Worm (Caenorhabditis elegans) whole organism, young adult: ENCODE data around the gene B0280.7.
A peak's percentile ranks its signal among the peaks of the same experiment; 100 is the strongest.

Experiments
- B0019.2 ChIP-seq: fragments of 200-800 bp; sonication (Bioruptor generic); conservative IDR thresholded peaks from 2 replicates; pipeline ENCODE4 v1.3.6; 2022; ENCODE audit warnings: missing genetic modification reagents, missing genetic modification characterization, missing compliant biosample characterization
- C06A6.2 ChIP-seq: fragments of 200-800 bp; sonication (Bioruptor generic); conservative IDR thresholded peaks from 2 replicates; pipeline ENCODE4 v1.3.6; 2022; ENCODE audit warnings: missing genetic modification characterization, missing compliant biosample characterization
- D2030.7 ChIP-seq: fragments of 200-800 bp; sonication (Bioruptor generic); IDR thresholded peaks from 2 replicates; pipeline ENCODE4 v1.3.6; 2022; ENCODE audit warnings: missing genetic modification reagents, missing genetic modification characterization, missing compliant biosample characterization
- F23B12.7 ChIP-seq: sonication (generic microtip); optimal IDR thresholded peaks from 2 replicates; lab custom pipeline; 2017; ENCODE audit warnings: missing genetic modification characterization, mild to moderate bottlenecking, missing compliant biosample characterization, antibody characterized with exemption, moderate library complexity; ENCODE audit not compliant: insufficient read depth
- F33H1.4 ChIP-seq: fragments of 200-800 bp; sonication (Bioruptor generic); IDR thresholded peaks from 2 replicates; pipeline ENCODE4 v1.3.6; 2022; ENCODE audit warnings: missing genetic modification reagents, missing genetic modification characterization, missing compliant biosample characterization
- F39B2.1 ChIP-seq: fragments of 200-800 bp; sonication (Bioruptor generic); IDR thresholded peaks from 2 replicates; pipeline ENCODE4 v1.3.6; 2022; ENCODE audit warnings: missing genetic modification reagents, missing genetic modification characterization, missing compliant biosample characterization
- F49E8.2 ChIP-seq: sonication (generic microtip); optimal IDR thresholded peaks from 3 replicates; lab custom pipeline; 2017; ENCODE audit warnings: missing genetic modification characterization, mild to moderate bottlenecking, missing compliant biosample characterization, antibody characterized with exemption, moderate library complexity; ENCODE audit not compliant: insufficient read depth
- F57C9.4 ChIP-seq: sonication (generic microtip); optimal IDR thresholded peaks from 2 replicates; lab custom pipeline; 2017; ENCODE audit warnings: mild to moderate bottlenecking, missing genetic modification characterization, missing compliant biosample characterization
- Y95B8A.8 ChIP-seq: fragments of 200-800 bp; sonication (Bioruptor generic); IDR thresholded peaks from 2 replicates; pipeline ENCODE4 v1.3.6; 2022; ENCODE audit warnings: missing genetic modification reagents, missing genetic modification characterization, missing compliant biosample characterization
- ZK185.1 ChIP-seq: sonication (generic microtip); optimal IDR thresholded peaks from 2 replicates; lab custom pipeline; 2016; ENCODE audit warnings: mild to moderate bottlenecking, missing genetic modification characterization, missing compliant biosample characterization; ENCODE audit not compliant: poor library complexity, severe bottlenecking
- aptf-3 ChIP-seq: fragments of 200-800 bp; sonication (Bioruptor generic); IDR thresholded peaks from 2 replicates; pipeline ENCODE4 v1.3.6; 2022; ENCODE audit warnings: missing genetic modification characterization, missing compliant biosample characterization
- atf-7 ChIP-seq: sonication (generic microtip); optimal IDR thresholded peaks from 2 replicates; lab custom pipeline; 2017; ENCODE audit warnings: mild to moderate bottlenecking, missing genetic modification characterization, missing compliant biosample characterization
- ccch-3 ChIP-seq: fragments of 200-800 bp; sonication (Bioruptor generic); optimal IDR thresholded peaks from 2 replicates; lab custom pipeline; 2018; ENCODE audit warnings: mild to moderate bottlenecking, missing genetic modification characterization, missing compliant biosample characterization
- chd-7 ChIP-seq: sonication (generic microtip); optimal IDR thresholded peaks from 2 replicates; lab custom pipeline; 2016; ENCODE audit warnings: mild to moderate bottlenecking, missing genetic modification characterization, moderate library complexity, missing compliant biosample characterization
- dox-1 ChIP-seq: fragments of 200-800 bp; sonication (Bioruptor generic); IDR thresholded peaks from 2 replicates; pipeline ENCODE4 v1.3.6; 2022; ENCODE audit warnings: missing genetic modification reagents, missing genetic modification characterization, missing compliant biosample characterization
- dpl-1 ChIP-seq: fragments of 150-350 bp; optimal IDR thresholded peaks from 2 replicates; lab custom pipeline; 2014; ENCODE audit warnings: missing biosample characterization, missing genetic modification reagents, missing genetic modification characterization
- efl-1 ChIP-seq: fragments of 150-350 bp; optimal IDR thresholded peaks from 2 replicates; lab custom pipeline; 2014; ENCODE audit warnings: missing biosample characterization, missing genetic modification reagents, missing genetic modification characterization
- egl-44 ChIP-seq: fragments of 200-800 bp; sonication (Bioruptor generic); IDR thresholded peaks from 2 replicates; pipeline ENCODE4 v1.3.6; 2022; ENCODE audit warnings: missing genetic modification reagents, missing genetic modification characterization, missing compliant biosample characterization
- him-1 ChIP-seq: sonication (generic microtip); optimal IDR thresholded peaks from 2 replicates; lab custom pipeline; 2016; ENCODE audit warnings: missing genotype, missing genetic modification reagents, missing genetic modification characterization, missing compliant biosample characterization
- hrde-1 ChIP-seq: sonication (generic microtip); optimal IDR thresholded peaks from 2 replicates; lab custom pipeline; 2016; ENCODE audit warnings: missing genetic modification characterization, mild to moderate bottlenecking, missing compliant biosample characterization, moderate library complexity, missing genotype, missing genetic modification reagents, borderline replicate concordance
- hsf-1 ChIP-seq: fragments of 200-800 bp; sonication (Bioruptor generic); IDR thresholded peaks from 2 replicates; pipeline ENCODE4 v1.3.6; 2022; ENCODE audit warnings: missing genetic modification reagents, missing genetic modification characterization, missing compliant biosample characterization
- lin-54 ChIP-seq: fragments of 200-800 bp; sonication (Bioruptor generic); optimal IDR thresholded peaks from 2 replicates; lab custom pipeline; 2018; ENCODE audit warnings: mild to moderate bottlenecking, missing genetic modification characterization, missing compliant biosample characterization
- lsl-1 ChIP-seq: fragments of 200-800 bp; sonication (Bioruptor generic); optimal IDR thresholded peaks from 2 replicates; lab custom pipeline; 2018; ENCODE audit warnings: mild to moderate bottlenecking, missing genetic modification characterization, moderate library complexity, missing compliant biosample characterization
- lsy-27 ChIP-seq: sonication (generic microtip); optimal IDR thresholded peaks from 2 replicates; lab custom pipeline; 2017; ENCODE audit warnings: missing genetic modification characterization, mild to moderate bottlenecking, missing compliant biosample characterization, antibody characterized with exemption, missing genotype, borderline replicate concordance; ENCODE audit not compliant: insufficient read depth
- madf-10 ChIP-seq: sonication (generic microtip); optimal IDR thresholded peaks from 2 replicates; lab custom pipeline; 2016; ENCODE audit warnings: mild to moderate bottlenecking, missing genetic modification characterization, missing compliant biosample characterization
- madf-6 ChIP-seq: fragments of 200-800 bp; sonication (Bioruptor generic); IDR thresholded peaks from 2 replicates; pipeline ENCODE4 v1.3.6; 2022; ENCODE audit warnings: missing genetic modification reagents, missing genetic modification characterization, missing compliant biosample characterization
- nhr-80 ChIP-seq: sonication (generic microtip); optimal IDR thresholded peaks from 2 replicates; lab custom pipeline; 2016; ENCODE audit warnings: missing genetic modification characterization, missing compliant biosample characterization
- sea-2 ChIP-seq: fragments of 200-800 bp; sonication (Bioruptor generic); IDR thresholded peaks from 2 replicates; pipeline ENCODE4 v1.3.6; 2022; ENCODE audit warnings: missing genetic modification characterization, missing compliant biosample characterization
- snpc-1.3 ChIP-seq: sonication (generic microtip); optimal IDR thresholded peaks from 2 replicates; lab custom pipeline; 2017; ENCODE audit warnings: missing genetic modification characterization, mild to moderate bottlenecking, missing compliant biosample characterization, antibody characterized with exemption, moderate library complexity, missing genotype, missing genetic modification reagents; ENCODE audit not compliant: insufficient read depth
- snpc-3.4 ChIP-seq: sonication (generic microtip); optimal IDR thresholded peaks from 2 replicates; lab custom pipeline; 2017; ENCODE audit warnings: missing genetic modification characterization, mild to moderate bottlenecking, missing compliant biosample characterization, antibody characterized with exemption, moderate library complexity, missing genotype, missing genetic modification reagents
- unc-62 ChIP-seq: fragments of 150-350 bp; optimal IDR thresholded peaks from 2 replicates; lab custom pipeline; 2014; ENCODE audit warnings: missing biosample characterization, missing genetic modification reagents, missing genetic modification characterization
- zim-3 ChIP-seq: sonication (generic microtip); optimal IDR thresholded peaks from 2 replicates; lab custom pipeline; 2017; ENCODE audit warnings: mild to moderate bottlenecking, missing genetic modification characterization, moderate library complexity, missing compliant biosample characterization
- ztf-26 ChIP-seq: sonication (generic microtip); optimal IDR thresholded peaks from 2 replicates; lab custom pipeline; 2017; ENCODE audit warnings: missing genetic modification characterization, missing compliant biosample characterization

The B0280.7 gene

DNA sequence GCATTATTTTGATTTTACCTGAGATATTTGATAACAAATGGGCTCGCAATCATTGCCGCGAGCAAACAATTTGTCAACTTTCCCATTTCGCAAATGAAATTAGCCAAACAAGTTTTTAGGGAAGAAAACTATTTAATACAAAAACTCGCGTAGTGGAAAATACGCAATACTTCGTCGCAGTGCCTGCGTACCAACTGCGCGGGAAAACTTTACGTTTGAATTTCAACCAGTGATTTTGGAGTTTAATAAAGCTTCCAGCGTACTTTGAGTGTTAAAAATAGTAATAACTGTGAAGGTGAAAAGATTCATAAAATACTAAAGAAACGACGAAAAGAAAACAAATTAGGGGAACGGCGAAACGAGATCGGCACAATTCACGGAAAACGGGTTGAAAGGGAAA lies 26.8 kb downstream of the B0280.7 start, which contains the start of gene tofu-7:
TSS of gene tofu-7 (minus strand) at position 111 of the 400 bp plus-strand sequence.
- TF ChIP-seq hrde-1, result peak; percentile 11
- peak; percentile 30 for TF ChIP-seq him-1
- TF ChIP-seq F33H1.4, result peak; percentile 51
- peak; percentile 28; the same call in 1 of the 2 replicates for TF ChIP-seq D2030.7
- no peak for TF ChIP-seq egl-44 (GFP tag; lab: Robert Waterston, UW)
- peak; percentile 6; the same call in 1 of the 2 replicates for TF ChIP-seq hsf-1 (GFP tag; lab: Robert Waterston, UW)
- TF ChIP-seq efl-1, result peak; percentile 80
- no peak for TF ChIP-seq Y95B8A.8 (GFP tag; lab: Robert Waterston, UW)
- TF ChIP-seq F23B12.7 (tag; lab: Kevin White, UChicago), result peak; percentile 2
- peak; percentile 34 for TF ChIP-seq lsl-1
- TF ChIP-seq C06A6.2 (GFP tag; lab: Robert Waterston, UW), result no peak
- no peak for TF ChIP-seq ZK185.1 (tag; lab: Kevin White, UChicago)
- peak; percentile 27 for TF ChIP-seq dpl-1 (GFP tag; lab: Kevin White, UChicago)
- peak; percentile 37; the same call in 1 of the 2 replicates for TF ChIP-seq dox-1 (GFP tag; lab: Robert Waterston, UW)
- TF ChIP-seq madf-6, result 0 out of 2 replicates have a peak, but pooled peaks have one; percentile 34
- TF ChIP-seq ccch-3 (GFP tag; lab: Kevin White, UChicago), result no peak
- TF ChIP-seq lin-54 (GFP tag; lab: Kevin White, UChicago), result peak; percentile 72
- peak; percentile 11 for TF ChIP-seq F49E8.2 (tag; lab: Kevin White, UChicago)
- TF ChIP-seq B0019.2 (GFP tag; lab: Robert Waterston, UW), result peak; percentile 66; the same call in 1 of the 2 replicates
- TF ChIP-seq aptf-3, result no peak

DNA sequence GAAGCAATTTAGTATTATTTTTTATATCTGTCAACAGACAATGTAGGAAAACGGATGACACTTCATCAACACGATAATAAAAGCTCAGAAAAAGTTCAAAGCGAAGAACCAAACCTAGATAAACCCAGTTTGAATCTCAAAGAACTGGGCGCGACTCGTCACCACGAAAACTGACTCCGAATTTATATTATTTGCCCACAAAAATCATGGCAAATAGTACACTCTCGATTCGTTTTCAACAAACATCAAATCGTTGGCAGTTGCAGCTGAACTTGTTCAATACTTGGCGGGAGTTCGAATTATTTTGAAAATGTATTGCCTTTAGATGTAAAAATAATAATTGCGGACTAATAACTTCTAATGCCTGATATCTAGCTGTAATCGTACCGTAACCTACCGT lies 28.6 kb downstream of the B0280.7 start:
- TF ChIP-seq zim-3 (tag; lab: Kevin White, UChicago), result no peak
- TF ChIP-seq F39B2.1 (GFP tag; lab: Robert Waterston, UW), result no peak

DNA sequence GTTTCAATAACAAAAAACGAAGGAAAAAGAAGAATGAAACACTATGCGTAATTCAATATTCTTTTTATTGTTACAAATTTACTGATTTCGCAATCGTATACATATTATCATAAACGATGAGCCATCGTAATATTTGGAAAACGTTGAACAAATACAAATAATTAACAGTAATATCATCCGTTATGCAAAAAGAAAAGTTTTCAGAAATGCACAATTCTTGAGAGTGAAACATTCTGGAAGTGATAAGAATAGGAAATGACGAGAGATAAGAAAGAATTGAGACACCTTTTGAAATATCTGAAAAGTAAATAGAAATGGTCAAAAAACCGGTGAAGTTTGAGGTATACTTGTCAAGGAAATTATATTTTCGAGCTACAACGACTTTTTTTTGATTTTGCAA lies 30.2 kb downstream of the B0280.7 start:
- TF ChIP-seq unc-62 (GFP tag; lab: Kevin White, UChicago), result peak; percentile 1
- no peak for TF ChIP-seq atf-7 (tag; lab: Kevin White, UChicago)
- TF ChIP-seq nhr-80 (tag; lab: Kevin White, UChicago), result peak; percentile 41
- no peak for TF ChIP-seq chd-7 (tag; lab: Kevin White, UChicago)

DNA sequence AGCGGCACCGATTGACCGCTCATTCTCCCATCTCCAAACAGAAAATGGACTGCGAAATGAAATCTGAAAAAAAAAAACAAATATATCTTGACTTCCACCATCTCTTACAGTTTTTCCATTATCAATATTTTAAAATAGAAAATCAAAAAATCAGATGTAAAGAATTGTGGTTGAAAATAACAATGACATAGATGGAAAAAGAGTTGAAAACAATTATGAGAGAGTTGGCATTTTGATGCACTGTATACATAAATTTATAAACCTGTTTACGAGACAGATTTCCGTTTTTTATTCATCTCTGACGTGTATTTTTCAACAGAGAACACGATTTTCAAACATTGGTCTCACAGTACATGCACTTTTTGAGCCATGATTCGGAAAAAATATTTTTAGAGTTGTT lies 31.0 kb downstream of the B0280.7 start, which contains the start of gene ZK418.7:
TSS of gene ZK418.7 (minus strand) at position 101 of the 400 bp plus-strand sequence.
- TF ChIP-seq sea-2 (GFP tag; lab: Robert Waterston, UW), result no peak
- TF ChIP-seq ztf-26 (tag; lab: Kevin White, UChicago), result no peak
- TF ChIP-seq snpc-3.4 (tag; lab: Kevin White, UChicago), result no peak
- no peak for TF ChIP-seq madf-10 (tag; lab: Kevin White, UChicago)
- no peak for TF ChIP-seq F57C9.4 (tag; lab: Kevin White, UChicago)
- TF ChIP-seq snpc-1.3, result no peak
- TF ChIP-seq lsy-27, result no peak
